Worm (Caenorhabditis elegans) whole organism, L4 larva: ENCODE measurements around the gene scl-15.
"Not testable (repeated sequence)": the region's sequence is repeated elsewhere in the genome, so short reads cannot be mapped to it uniquely, and the experiment has no call there.

Source experiments
- ama-1 ChIP-seq: fragments of 150-350 bp; optimal IDR thresholded peaks from 2 replicates; lab custom pipeline; 2014; ENCODE audit warnings: inconsistent platforms, mixed read lengths
- ceh-62 ChIP-seq: sonication (generic microtip); optimal IDR thresholded peaks from 2 replicates; lab custom pipeline; 2017; ENCODE audit warnings: missing biosample characterization, missing genetic modification characterization
- hlh-30 ChIP-seq: sonication (generic microtip); optimal IDR thresholded peaks from 2 replicates; lab custom pipeline; 2017; ENCODE audit warnings: antibody characterized with exemption, mild to moderate bottlenecking, missing genetic modification characterization, missing compliant biosample characterization; ENCODE audit not compliant: insufficient read depth
- nhr-6 ChIP-seq: fragments of 150-350 bp; optimal IDR thresholded peaks from 2 replicates; lab custom pipeline; 2014; ENCODE audit warnings: missing biosample characterization, missing genetic modification characterization
- snpc-1.2 ChIP-seq: fragments of 200-800 bp; sonication (Bioruptor generic); IDR thresholded peaks from 2 replicates; pipeline ENCODE4 v1.3.6; 2022; ENCODE audit warnings: missing genetic modification reagents, missing genetic modification characterization, missing compliant biosample characterization
- tra-1 ChIP-seq: fragments of 200-800 bp; sonication (Bioruptor generic); IDR thresholded peaks from 2 replicates; pipeline ENCODE4 v1.3.6; 2022; ENCODE audit warnings: missing genetic modification reagents, missing genetic modification characterization, missing compliant biosample characterization
- unc-39 ChIP-seq: sonication (generic microtip); optimal IDR thresholded peaks from 2 replicates; lab custom pipeline; 2017; ENCODE audit warnings: missing biosample characterization, missing genetic modification characterization
- unc-62 ChIP-seq, 3 experiments: fragments of 150-350 bp in 1 of 3; sonication (generic microtip); optimal IDR thresholded peaks in 2 of 3; peaks in 1 of 3; 1 replicate in 1 of 3; 2 replicates in 2 of 3; lab custom pipeline; 2014 to 2017; ENCODE audit warnings: missing biosample characterization in 3 of 3, missing genetic modification characterization in 3 of 3, missing genetic modification reagents in 3 of 3, missing genotype in 1 of 3

- not testable (repeated sequence) for TF ChIP-seq unc-62 (GFP tag; optimal IDR thresholded peaks at IDR 0.05 in 1 of 2; lab: Kevin White, UChicago); unc-62 (tag; optimal IDR thresholded peaks at IDR 0.05; lab: Kevin White, UChicago); ama-1 (lab: Kevin White, UChicago); ceh-62 (tag; lab: Kevin White, UChicago); nhr-6 (tag; lab: Kevin White, UChicago); tra-1 (GFP tag; lab: Robert Waterston, UW); snpc-1.2 (GFP tag; lab: Robert Waterston, UW); unc-39 (tag; lab: Kevin White, UChicago); hlh-30 (tag; lab: Kevin White, UChicago)
Observed at ce11 chrII:3290544-3290943, 6.1 kb upstream of the scl-15 start, which contains the start of gene F39E9.14.
